Fruit fly (Drosophila melanogaster) whole organism, embryonic: ENCODE data around the gene CG11378.

ENCODE experiments used
- Atf-2 ChIP-seq: fragments of 200-800 bp; sonication (Bioruptor generic); optimal IDR thresholded peaks from 2 replicates; lab custom pipeline; 2016; ENCODE audit warnings: missing biosample characterization, missing genetic modification characterization
- BEAF-32 ChIP-seq: fragments of 200-800 bp; sonication (Bioruptor generic); optimal IDR thresholded peaks from 3 replicates; lab custom pipeline; 2017; ENCODE audit warnings: missing biosample characterization, missing genetic modification characterization, mild to moderate bottlenecking, moderate library complexity, missing genetic modification reagents
- Bdp1 ChIP-seq: fragments of 200-800 bp; sonication (Bioruptor generic); optimal IDR thresholded peaks from 3 replicates; lab custom pipeline; 2016; ENCODE audit warnings: missing biosample characterization, missing genetic modification characterization
- CG10431 ChIP-seq: fragments of 200-800 bp; sonication (Bioruptor generic); optimal IDR thresholded peaks from 3 replicates; lab custom pipeline; 2018; ENCODE audit warnings: missing biosample characterization, mild to moderate bottlenecking, missing genetic modification characterization
- CG10543 ChIP-seq: fragments of 200-800 bp; sonication (Bioruptor generic); optimal IDR thresholded peaks from 3 replicates; lab custom pipeline; 2017; ENCODE audit warnings: missing biosample characterization, mild to moderate bottlenecking, missing genetic modification characterization, moderate library complexity
- CG11247 ChIP-seq: fragments of 200-800 bp; sonication (Bioruptor generic); IDR thresholded peaks from 2 replicates; pipeline ENCODE4 v1.3.6; 2022; ENCODE audit warnings: missing biosample characterization, missing genetic modification characterization
- CG11696 ChIP-seq: fragments of 200-800 bp; sonication (Bioruptor generic); IDR thresholded peaks from 2 replicates; pipeline ENCODE4 v1.3.6; 2022; ENCODE audit warnings: missing biosample characterization, missing genetic modification characterization
- CG18011 ChIP-seq: fragments of 200-800 bp; sonication (Bioruptor generic); optimal IDR thresholded peaks from 2 replicates; lab custom pipeline; 2017; ENCODE audit warnings: missing biosample characterization, missing genetic modification characterization, mild to moderate bottlenecking, moderate library complexity, missing genotype
- CG3065 ChIP-seq: fragments of 200-800 bp; sonication (Bioruptor generic); optimal IDR thresholded peaks from 2 replicates; lab custom pipeline; 2016; ENCODE audit warnings: missing biosample characterization, missing genetic modification characterization
- CG32532 ChIP-seq: fragments of 200-800 bp; sonication (Bioruptor generic); IDR thresholded peaks from 2 replicates; pipeline ENCODE4 v1.3.6; 2022; ENCODE audit warnings: missing biosample characterization, missing genetic modification characterization
- CG3281 ChIP-seq: fragments of 200-800 bp; sonication (Bioruptor generic); optimal IDR thresholded peaks from 3 replicates; lab custom pipeline; 2017; ENCODE audit warnings: missing biosample characterization, mild to moderate bottlenecking, missing genetic modification characterization
- CG33557 ChIP-seq: fragments of 200-800 bp; sonication (Bioruptor generic); optimal IDR thresholded peaks from 2 replicates; lab custom pipeline; 2019; ENCODE audit warnings: missing biosample characterization, mild to moderate bottlenecking, missing genetic modification characterization, moderate library complexity
- CG3847 ChIP-seq: fragments of 200-800 bp; sonication (Bioruptor generic); IDR thresholded peaks from 2 replicates; pipeline ENCODE4 v1.3.6; 2022; ENCODE audit warnings: missing biosample characterization, missing genetic modification characterization
- CG4360 ChIP-seq: fragments of 200-800 bp; sonication (Bioruptor generic); IDR thresholded peaks from 2 replicates; pipeline ENCODE4 v1.3.6; 2022; ENCODE audit warnings: missing biosample characterization, missing genetic modification characterization
- CG4424 ChIP-seq: fragments of 200-800 bp; sonication (Bioruptor generic); optimal IDR thresholded peaks from 3 replicates; lab custom pipeline; 2016; ENCODE audit warnings: missing biosample characterization, missing genetic modification characterization
- CG6683 ChIP-seq: fragments of 200-800 bp; sonication (Bioruptor generic); optimal IDR thresholded peaks from 2 replicates; lab custom pipeline; 2017; ENCODE audit warnings: missing biosample characterization, mild to moderate bottlenecking, missing genetic modification characterization, missing genetic modification reagents
- CG6791 ChIP-seq: fragments of 200-800 bp; sonication (Bioruptor generic); IDR thresholded peaks from 3 replicates; pipeline ENCODE4 v1.3.6; 2022; ENCODE audit warnings: missing biosample characterization, missing genetic modification characterization; ENCODE audit not compliant: partially characterized antibody
- CG6854 ChIP-seq: fragments of 200-800 bp; sonication (Bioruptor generic); optimal IDR thresholded peaks from 3 replicates; lab custom pipeline; 2017; ENCODE audit warnings: missing biosample characterization, mild to moderate bottlenecking, missing genetic modification characterization
- CG7372 ChIP-seq: fragments of 200-800 bp; sonication (Bioruptor generic); IDR thresholded peaks from 2 replicates; pipeline ENCODE4 v1.3.6; 2022; ENCODE audit warnings: missing biosample characterization, missing genetic modification characterization
- CG8388 ChIP-seq: fragments of 200-800 bp; sonication (Bioruptor generic); optimal IDR thresholded peaks from 2 replicates; lab custom pipeline; 2019; ENCODE audit warnings: missing biosample characterization, mild to moderate bottlenecking, missing genetic modification characterization, moderate library complexity
- CG8765 ChIP-seq: fragments of 200-800 bp; sonication (Bioruptor generic); IDR thresholded peaks from 2 replicates; pipeline ENCODE4 v1.3.6; 2022; ENCODE audit warnings: missing biosample characterization, missing genetic modification characterization
- CG9215 ChIP-seq: fragments of 200-800 bp; sonication (Bioruptor generic); IDR thresholded peaks from 2 replicates; pipeline ENCODE4 v1.3.6; 2022; ENCODE audit warnings: missing biosample characterization, missing genetic modification characterization
- CG9876 ChIP-seq: fragments of 200-800 bp; sonication (Bioruptor generic); optimal IDR thresholded peaks from 2 replicates; lab custom pipeline; 2016; ENCODE audit warnings: missing biosample characterization, missing genetic modification characterization
- HLHmδ ChIP-seq: fragments of 200-800 bp; sonication (Bioruptor generic); optimal IDR thresholded peaks from 2 replicates; lab custom pipeline; 2018; ENCODE audit warnings: missing biosample characterization, mild to moderate bottlenecking, missing genetic modification characterization, moderate library complexity
- MESR4 ChIP-seq: fragments of 200-800 bp; sonication (Bioruptor generic); optimal IDR thresholded peaks from 2 replicates; lab custom pipeline; 2018; ENCODE audit warnings: missing biosample characterization, mild to moderate bottlenecking, missing genetic modification characterization, moderate library complexity
- Mad ChIP-seq: fragments of 200-800 bp; sonication (Bioruptor generic); optimal IDR thresholded peaks from 2 replicates; lab custom pipeline; 2016; ENCODE audit warnings: missing biosample characterization, missing genetic modification characterization
- Max ChIP-seq: fragments of 200-800 bp; sonication (Bioruptor generic); optimal IDR thresholded peaks from 2 replicates; lab custom pipeline; 2016; ENCODE audit warnings: missing biosample characterization, mild to moderate bottlenecking, missing genetic modification characterization
- Sry-δ ChIP-seq: fragments of 200-800 bp; sonication (Bioruptor generic); optimal IDR thresholded peaks from 2 replicates; lab custom pipeline; 2016; ENCODE audit warnings: missing biosample characterization, missing genetic modification characterization
- ap ChIP-seq: fragments of 200-800 bp; sonication (Bioruptor generic); IDR thresholded peaks from 2 replicates; pipeline ENCODE4 v1.3.6; 2022; ENCODE audit warnings: missing biosample characterization, missing genetic modification characterization
- ara ChIP-seq: fragments of 200-800 bp; sonication (Bioruptor generic); IDR thresholded peaks from 2 replicates; pipeline ENCODE4 v1.3.6; 2022; ENCODE audit warnings: missing biosample characterization, missing genetic modification characterization
- br ChIP-seq: fragments of >200 bp; optimal IDR thresholded peaks from 2 replicates; lab custom pipeline; 2017
- caup ChIP-seq: fragments of 200-800 bp; sonication (Bioruptor generic); optimal IDR thresholded peaks from 3 replicates; lab custom pipeline; 2017; ENCODE audit warnings: missing biosample characterization, mild to moderate bottlenecking, missing genetic modification characterization, moderate library complexity; ENCODE audit not compliant: severe bottlenecking
- danr ChIP-seq: fragments of 200-800 bp; sonication (Bioruptor generic); IDR thresholded peaks from 2 replicates; pipeline ENCODE4 v1.3.6; 2022; ENCODE audit warnings: missing biosample characterization, missing genetic modification characterization
- dmrt11E ChIP-seq: fragments of 200-800 bp; sonication (Bioruptor generic); optimal IDR thresholded peaks from 3 replicates; lab custom pipeline; 2018; ENCODE audit warnings: missing biosample characterization, mild to moderate bottlenecking, missing genetic modification characterization, moderate library complexity
- dysf ChIP-seq: fragments of 200-800 bp; sonication (Bioruptor generic); IDR thresholded peaks from 3 replicates; pipeline ENCODE4 v1.3.6; 2022; ENCODE audit warnings: missing biosample characterization, missing genetic modification characterization
- eve ChIP-seq, 2 experiments: fragments of >200 bp; optimal IDR thresholded peaks; 2 replicates each; lab custom pipeline; 2017; ENCODE audit warnings: missing biosample characterization in 2 of 2, missing genetic modification characterization in 2 of 2
- eyg ChIP-seq: fragments of 200-800 bp; sonication (Bioruptor generic); optimal IDR thresholded peaks from 3 replicates; lab custom pipeline; 2016; ENCODE audit warnings: missing biosample characterization, missing genetic modification characterization
- gfzf ChIP-seq: fragments of 200-800 bp; sonication (Bioruptor generic); optimal IDR thresholded peaks from 2 replicates; lab custom pipeline; 2016; ENCODE audit warnings: missing biosample characterization, mild to moderate bottlenecking, missing genetic modification characterization, moderate library complexity
- jumu ChIP-seq: fragments of 200-800 bp; sonication (Bioruptor generic); optimal IDR thresholded peaks from 3 replicates; lab custom pipeline; 2016; ENCODE audit warnings: missing biosample characterization, missing genetic modification characterization
- kay ChIP-seq: fragments of 200-800 bp; sonication (Bioruptor generic); optimal IDR thresholded peaks from 2 replicates; lab custom pipeline; 2016; ENCODE audit warnings: missing biosample characterization, missing genetic modification characterization
- ken ChIP-seq: fragments of 200-800 bp; sonication (Bioruptor generic); IDR thresholded peaks from 3 replicates; pipeline ENCODE4 v1.3.6; 2022; ENCODE audit warnings: missing biosample characterization, missing genetic modification characterization
- klu ChIP-seq: fragments of 200-800 bp; sonication (Bioruptor generic); IDR thresholded peaks from 2 replicates; pipeline ENCODE4 v1.3.6; 2022; ENCODE audit warnings: missing biosample characterization, missing genetic modification characterization
- knrl ChIP-seq: fragments of 200-800 bp; sonication (Bioruptor generic); IDR thresholded peaks from 3 replicates; pipeline ENCODE4 v1.3.6; 2022; ENCODE audit warnings: missing biosample characterization, missing genetic modification characterization; ENCODE audit not compliant: partially characterized antibody
- luna ChIP-seq: fragments of 200-800 bp; sonication (Bioruptor generic); optimal IDR thresholded peaks from 2 replicates; lab custom pipeline; 2016; ENCODE audit warnings: missing biosample characterization, missing genetic modification characterization
- nom ChIP-seq: fragments of 200-800 bp; sonication (Bioruptor generic); optimal IDR thresholded peaks from 2 replicates; lab custom pipeline; 2017; ENCODE audit warnings: missing biosample characterization, missing genetic modification characterization, mild to moderate bottlenecking, moderate library complexity, missing genetic modification reagents
- onecut ChIP-seq: fragments of 200-800 bp; sonication (Bioruptor generic); IDR thresholded peaks from 2 replicates; pipeline ENCODE4 v1.3.6; 2022; ENCODE audit warnings: missing biosample characterization, missing genetic modification characterization
- pros ChIP-seq: fragments of 200-800 bp; sonication (Bioruptor generic); optimal IDR thresholded peaks from 3 replicates; lab custom pipeline; 2019; ENCODE audit warnings: missing biosample characterization, mild to moderate bottlenecking, missing genetic modification characterization, moderate library complexity
- tap ChIP-seq: fragments of 200-800 bp; optimal IDR thresholded peaks from 3 replicates; lab custom pipeline; 2019; ENCODE audit warnings: missing biosample characterization, mild to moderate bottlenecking, missing genetic modification characterization, moderate library complexity
- unc-4 ChIP-seq: fragments of 200-800 bp; sonication (Bioruptor generic); IDR thresholded peaks from 2 replicates; pipeline ENCODE4 v1.3.6; 2022; ENCODE audit warnings: missing biosample characterization, missing genetic modification characterization; ENCODE audit not compliant: partially characterized antibody
- unpg ChIP-seq: fragments of 200-800 bp; sonication (Bioruptor generic); optimal IDR thresholded peaks from 3 replicates; lab custom pipeline; 2018; ENCODE audit warnings: missing biosample characterization, mild to moderate bottlenecking, missing genetic modification characterization, moderate library complexity

The CG11378 gene

DNA sequence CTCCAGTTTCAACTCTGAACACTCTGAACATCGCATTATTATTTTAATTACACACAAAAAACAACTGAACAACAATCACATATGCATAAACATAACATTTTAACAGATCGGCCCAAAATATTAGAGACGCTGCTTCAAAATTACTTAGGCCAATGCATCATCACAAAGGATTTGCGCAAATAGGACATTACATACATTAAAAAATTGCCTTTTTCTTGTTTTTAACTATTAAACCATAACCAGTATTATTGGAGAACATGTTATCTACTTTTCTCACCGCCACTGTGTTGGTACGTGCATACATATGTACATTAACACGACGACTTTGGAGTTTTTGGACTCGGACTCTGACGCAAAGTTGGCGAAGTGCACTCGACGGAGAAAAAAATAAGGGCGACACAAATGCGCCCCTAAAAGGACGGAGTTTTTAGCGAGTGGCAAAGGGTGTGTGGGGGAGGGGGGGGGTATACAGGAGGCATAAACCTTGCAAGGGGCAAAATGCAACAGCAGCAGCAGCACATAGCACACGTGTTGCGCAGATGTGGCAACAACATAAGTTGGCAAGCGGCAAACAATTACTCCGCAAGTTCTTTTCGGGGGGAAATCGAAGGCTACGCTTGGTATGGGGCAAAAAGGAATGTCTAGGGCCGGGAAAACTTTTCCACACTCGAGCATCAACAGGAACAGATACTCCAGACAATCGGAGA, 40.9 kb upstream of the CG11378 start (continued):
- peak; percentile 5 for TF ChIP-seq CG9876 (GFP tag; lab: Kevin White, UChicago)
- TF ChIP-seq Sry-δ (GFP tag; lab: Kevin White, UChicago) = no peak
- TF ChIP-seq eve (GFP tag; optimal IDR thresholded peaks at IDR 0.05; lab: Kevin White, UChicago) = peak in 1 of 2 experiments; percentile 80
- TF ChIP-seq CG9215 = no peak
- TF ChIP-seq CG6683 (GFP tag; lab: Kevin White, UChicago) = no peak
- TF ChIP-seq CG11247 (GFP tag; lab: Robert Waterston, UW) = no peak
- no peak for TF ChIP-seq gfzf
- no peak for TF ChIP-seq CG6854
- TF ChIP-seq tap (tag; lab: Kevin White, UChicago) = peak; percentile 62
- no peak for TF ChIP-seq CG8765 (GFP tag; lab: Robert Waterston, UW)
- peak; percentile 49 for TF ChIP-seq nom (GFP tag; lab: Kevin White, UChicago)
- no peak for TF ChIP-seq CG10431 (GFP tag; lab: Kevin White, UChicago)
- peak; percentile 5 for TF ChIP-seq CG33557 (GFP tag; lab: Kevin White, UChicago)
- TF ChIP-seq unpg (GFP tag; lab: Kevin White, UChicago) = peak; percentile 83
- TF ChIP-seq unc-4 (GFP tag; lab: Robert Waterston, UW) = no peak
- TF ChIP-seq kay (GFP tag; lab: Kevin White, UChicago) = no peak
- TF ChIP-seq pros (GFP tag; lab: Kevin White, UChicago) = no peak
- TF ChIP-seq Atf-2 = peak; percentile 39
- TF ChIP-seq CG10543 (GFP tag; lab: Kevin White, UChicago) = no peak
- TF ChIP-seq danr (GFP tag; lab: Robert Waterston, UW) = peak; percentile 34; the same call in 1 of the 2 replicates
- no peak for TF ChIP-seq br (lab: Kevin White, UChicago)
- TF ChIP-seq MESR4 (GFP tag; lab: Kevin White, UChicago) = no peak
- peak; percentile 13 for TF ChIP-seq jumu (GFP tag; lab: Kevin White, UChicago)
- TF ChIP-seq CG18011 (GFP tag; lab: Kevin White, UChicago) = peak; percentile 7
- peak; percentile 70 for TF ChIP-seq dmrt11E (tag; lab: Kevin White, UChicago)
- no peak for TF ChIP-seq CG3065 (GFP tag; lab: Kevin White, UChicago)
- peak; percentile 56; the same call in 1 of the 2 replicates for TF ChIP-seq CG32532 (GFP tag; lab: Robert Waterston, UW)
- TF ChIP-seq dysf = peak; percentile 62
- TF ChIP-seq caup = peak; percentile 2
- TF ChIP-seq knrl = no peak
- TF ChIP-seq luna (GFP tag; lab: Kevin White, UChicago) = no peak
- no peak for TF ChIP-seq CG3847 (GFP tag; lab: Robert Waterston, UW)
- TF ChIP-seq CG6791 = no peak
- TF ChIP-seq ap = no peak
- no peak for TF ChIP-seq CG4360 (GFP tag; lab: Robert Waterston, UW)
- TF ChIP-seq ara (GFP tag; lab: Robert Waterston, UW) = peak; percentile 76
- peak; percentile 24 for TF ChIP-seq Mad (GFP tag; lab: Kevin White, UChicago)
- TF ChIP-seq CG11696 = peak; percentile 89
- peak; percentile 74 for TF ChIP-seq CG8388 (GFP tag; lab: Kevin White, UChicago)
- peak; percentile 29 for TF ChIP-seq Max (GFP tag; lab: Kevin White, UChicago)
- TF ChIP-seq CG3281 (GFP tag; lab: Kevin White, UChicago) = peak; percentile 4
- TF ChIP-seq ken = peak; percentile 71
- TF ChIP-seq BEAF-32 (GFP tag; lab: Kevin White, UChicago) = no peak
- TF ChIP-seq HLHmδ (GFP tag; lab: Kevin White, UChicago) = no peak
- TF ChIP-seq eyg (GFP tag; lab: Kevin White, UChicago) = no peak
- TF ChIP-seq Bdp1 = no peak
- no peak for TF ChIP-seq CG7372 (GFP tag; lab: Robert Waterston, UW)
- peak; percentile 60 for TF ChIP-seq CG4424
- TF ChIP-seq onecut (GFP tag; lab: Robert Waterston, UW) = peak; percentile 51
- no peak for TF ChIP-seq klu (GFP tag; lab: Robert Waterston, UW)
